Fruit fly (Drosophila melanogaster) whole organism, embryonic: ENCODE data around the gene Unc-115a.
A peak's percentile ranks its signal among the peaks of the same experiment; 100 is the strongest.

Experiments
- CG10147 ChIP-seq: fragments of 200-800 bp; sonication (Bioruptor generic); optimal IDR thresholded peaks from 2 replicates; lab custom pipeline; 2019; ENCODE audit warnings: missing biosample characterization, mild to moderate bottlenecking, missing genetic modification characterization, moderate library complexity
- CG11696 ChIP-seq: fragments of 200-800 bp; sonication (Bioruptor generic); IDR thresholded peaks from 2 replicates; pipeline ENCODE4 v1.3.6; 2022; ENCODE audit warnings: missing biosample characterization, missing genetic modification characterization
- CG12071 ChIP-seq: fragments of 200-800 bp; sonication (Bioruptor generic); optimal IDR thresholded peaks from 3 replicates; lab custom pipeline; 2018; ENCODE audit warnings: missing biosample characterization, mild to moderate bottlenecking, missing genetic modification characterization
- CG12942 ChIP-seq: fragments of 200-800 bp; sonication (Bioruptor generic); optimal IDR thresholded peaks from 3 replicates; lab custom pipeline; 2016; ENCODE audit warnings: missing biosample characterization, missing genetic modification characterization
- CG13123 ChIP-seq: fragments of 200-800 bp; sonication (Bioruptor generic); optimal IDR thresholded peaks from 2 replicates; lab custom pipeline; 2016; ENCODE audit warnings: missing biosample characterization, missing genetic modification characterization
- CG17568 ChIP-seq: fragments of 200-800 bp; sonication (Bioruptor generic); optimal IDR thresholded peaks from 2 replicates; lab custom pipeline; 2018; ENCODE audit warnings: missing biosample characterization, mild to moderate bottlenecking, missing genetic modification characterization, moderate library complexity
- CG17912 ChIP-seq: fragments of 200-800 bp; sonication (Bioruptor generic); optimal IDR thresholded peaks from 2 replicates; lab custom pipeline; 2018; ENCODE audit warnings: missing biosample characterization, mild to moderate bottlenecking, missing genetic modification characterization
- CG18764 ChIP-seq: fragments of 200-800 bp; sonication (Bioruptor generic); optimal IDR thresholded peaks from 3 replicates; lab custom pipeline; 2016; ENCODE audit warnings: missing biosample characterization, missing genetic modification characterization
- CG30020 ChIP-seq: fragments of 200-800 bp; optimal IDR thresholded peaks from 2 replicates; lab custom pipeline; 2019; ENCODE audit warnings: missing biosample characterization, mild to moderate bottlenecking, missing genetic modification characterization, moderate library complexity
- CG30403 ChIP-seq: fragments of 200-800 bp; sonication (Bioruptor generic); optimal IDR thresholded peaks from 3 replicates; lab custom pipeline; 2016; ENCODE audit warnings: missing biosample characterization, missing genetic modification characterization
- CG3065 ChIP-seq: fragments of 200-800 bp; sonication (Bioruptor generic); optimal IDR thresholded peaks from 2 replicates; lab custom pipeline; 2016; ENCODE audit warnings: missing biosample characterization, missing genetic modification characterization
- CG33557 ChIP-seq: fragments of 200-800 bp; sonication (Bioruptor generic); optimal IDR thresholded peaks from 2 replicates; lab custom pipeline; 2019; ENCODE audit warnings: missing biosample characterization, mild to moderate bottlenecking, missing genetic modification characterization, moderate library complexity
- CG43689 ChIP-seq: fragments of 200-800 bp; sonication (Bioruptor generic); IDR thresholded peaks from 2 replicates; pipeline ENCODE4 v1.3.6; 2022; ENCODE audit warnings: missing biosample characterization, missing genetic modification characterization
- CG6765 ChIP-seq: fragments of 200-800 bp; sonication (Bioruptor generic); optimal IDR thresholded peaks from 3 replicates; lab custom pipeline; 2017; ENCODE audit warnings: missing biosample characterization, mild to moderate bottlenecking, missing genetic modification characterization
- CG6813 ChIP-seq: fragments of 200-800 bp; sonication (Bioruptor generic); optimal IDR thresholded peaks from 2 replicates; lab custom pipeline; 2017; ENCODE audit warnings: missing biosample characterization, missing genetic modification characterization, mild to moderate bottlenecking, moderate library complexity, missing genetic modification reagents
- CG7271 ChIP-seq: fragments of 200-800 bp; sonication (Bioruptor generic); optimal IDR thresholded peaks from 2 replicates; lab custom pipeline; 2018; ENCODE audit warnings: missing biosample characterization, mild to moderate bottlenecking, missing genetic modification characterization, moderate library complexity
- CG7357 ChIP-seq: fragments of 200-800 bp; sonication (Bioruptor generic); IDR thresholded peaks from 3 replicates; pipeline ENCODE4 v1.3.6; 2022; ENCODE audit warnings: missing biosample characterization, missing genetic modification characterization
- CTCF ChIP-seq: fragments of 200-800 bp; sonication (Bioruptor generic); optimal IDR thresholded peaks from 2 replicates; lab custom pipeline; 2017; ENCODE audit warnings: missing biosample characterization, mild to moderate bottlenecking, missing genetic modification characterization, moderate library complexity
- Deaf1 ChIP-seq: fragments of 200-800 bp; optimal IDR thresholded peaks from 3 replicates; lab custom pipeline; 2019; ENCODE audit warnings: missing biosample characterization, mild to moderate bottlenecking, missing genetic modification characterization, moderate library complexity
- Dfd ChIP-seq, 2 experiments: fragments of >200 bp; optimal IDR thresholded peaks; 2 replicates each; lab custom pipeline; 2017; ENCODE audit warnings: missing biosample characterization in 2 of 2, missing genetic modification characterization in 2 of 2
- ERR ChIP-seq: fragments of 200-800 bp; sonication (Bioruptor generic); optimal IDR thresholded peaks from 2 replicates; lab custom pipeline; 2016; ENCODE audit warnings: missing biosample characterization, missing genetic modification characterization
- Ets97D ChIP-seq: fragments of 200-800 bp; sonication (Bioruptor generic); optimal IDR thresholded peaks from 3 replicates; lab custom pipeline; 2016; ENCODE audit warnings: missing biosample characterization, missing genetic modification characterization
- H2.0 ChIP-seq: fragments of 200-800 bp; sonication (Bioruptor generic); IDR thresholded peaks from 2 replicates; pipeline ENCODE4 v1.3.6; 2022; ENCODE audit warnings: missing biosample characterization, missing genetic modification characterization
- HLH54F ChIP-seq: fragments of 200-800 bp; sonication (Bioruptor generic); optimal IDR thresholded peaks from 3 replicates; lab custom pipeline; 2016; ENCODE audit warnings: missing biosample characterization, missing genetic modification characterization
- Hr39 ChIP-seq: fragments of >200 bp; optimal IDR thresholded peaks from 2 replicates; lab custom pipeline; 2017
- Lim3 ChIP-seq: fragments of 200-800 bp; sonication (Bioruptor generic); IDR thresholded peaks from 2 replicates; pipeline ENCODE4 v1.3.6; 2022; ENCODE audit warnings: missing biosample characterization, missing genetic modification characterization
- MBD-R2 ChIP-seq: fragments of 200-800 bp; sonication (Bioruptor generic); IDR thresholded peaks from 2 replicates; pipeline ENCODE4 v1.3.6; 2022; ENCODE audit warnings: missing biosample characterization, missing genetic modification characterization
- MTF-1 ChIP-seq: fragments of 200-800 bp; sonication (Bioruptor generic); optimal IDR thresholded peaks from 2 replicates; lab custom pipeline; 2018; ENCODE audit warnings: missing biosample characterization, mild to moderate bottlenecking, missing genetic modification characterization, borderline replicate concordance
- Neu2 ChIP-seq: fragments of 200-800 bp; sonication (Bioruptor generic); optimal IDR thresholded peaks from 3 replicates; lab custom pipeline; 2016; ENCODE audit warnings: missing biosample characterization, missing genetic modification characterization, borderline replicate concordance
- Nf-YC ChIP-seq: fragments of 200-800 bp; optimal IDR thresholded peaks from 3 replicates; lab custom pipeline; 2019; ENCODE audit warnings: missing biosample characterization, mild to moderate bottlenecking, missing genetic modification characterization, moderate library complexity
- Sox100B ChIP-seq: fragments of 200-800 bp; sonication (Bioruptor generic); optimal IDR thresholded peaks from 3 replicates; lab custom pipeline; 2018; ENCODE audit warnings: missing biosample characterization, mild to moderate bottlenecking, missing genetic modification characterization
- Stat92E ChIP-seq, 3 experiments: fragments of >200 bp in 2 of 3; fragments of 200-800 bp in 1 of 3; sonication (Bioruptor generic) in 1 of 3; optimal IDR thresholded peaks; 2 replicates each; lab custom pipeline; 2017 to 2019; ENCODE audit warnings: missing biosample characterization in 3 of 3, missing genetic modification characterization in 3 of 3, mild to moderate bottlenecking in 1 of 3, moderate library complexity in 1 of 3
- Xrp1 ChIP-seq: fragments of 200-800 bp; sonication (Bioruptor generic); IDR thresholded peaks from 2 replicates; pipeline ENCODE4 v1.3.6; 2022; ENCODE audit warnings: missing biosample characterization, missing genetic modification characterization
- ase ChIP-seq: fragments of 200-800 bp; sonication (Bioruptor generic); IDR thresholded peaks from 3 replicates; pipeline ENCODE4 v1.3.6; 2022; ENCODE audit warnings: missing biosample characterization, missing genetic modification characterization
- cas ChIP-seq: fragments of 200-800 bp; sonication (Bioruptor generic); IDR thresholded peaks from 2 replicates; pipeline ENCODE4 v1.3.6; 2022; ENCODE audit warnings: missing biosample characterization, missing genetic modification characterization
- eve ChIP-seq, 2 experiments: fragments of >200 bp; optimal IDR thresholded peaks; 2 replicates each; lab custom pipeline; 2017; ENCODE audit warnings: missing biosample characterization in 2 of 2, missing genetic modification characterization in 2 of 2
- fd64A ChIP-seq: fragments of 200-800 bp; sonication (Bioruptor generic); optimal IDR thresholded peaks from 3 replicates; lab custom pipeline; 2018; ENCODE audit warnings: missing biosample characterization, mild to moderate bottlenecking, missing genetic modification characterization
- gro ChIP-seq: fragments of 200-800 bp; sonication (Bioruptor generic); optimal IDR thresholded peaks from 2 replicates; lab custom pipeline; 2016; ENCODE audit warnings: missing biosample characterization, missing genetic modification characterization
- mam ChIP-seq: fragments of 200-800 bp; sonication (Bioruptor generic); optimal IDR thresholded peaks from 3 replicates; lab custom pipeline; 2016; ENCODE audit warnings: missing biosample characterization, missing genetic modification characterization
- mld ChIP-seq: fragments of 200-800 bp; sonication (Bioruptor generic); IDR thresholded peaks from 3 replicates; pipeline ENCODE4 v1.3.6; 2022; ENCODE audit warnings: missing biosample characterization, missing genetic modification characterization; ENCODE audit not compliant: partially characterized antibody
- odd ChIP-seq: fragments of 200-800 bp; sonication (Bioruptor generic); optimal IDR thresholded peaks from 2 replicates; lab custom pipeline; 2017; ENCODE audit warnings: missing biosample characterization, mild to moderate bottlenecking, missing genetic modification characterization
- pb ChIP-seq: fragments of 200-800 bp; sonication (Bioruptor generic); optimal IDR thresholded peaks from 3 replicates; lab custom pipeline; 2016; ENCODE audit warnings: missing biosample characterization, missing genetic modification characterization
- shn ChIP-seq: fragments of 200-800 bp; sonication (Bioruptor generic); optimal IDR thresholded peaks from 3 replicates; lab custom pipeline; 2016; ENCODE audit warnings: missing biosample characterization, missing genetic modification characterization
- sisA ChIP-seq: fragments of 200-800 bp; sonication (Bioruptor generic); IDR thresholded peaks from 2 replicates; pipeline ENCODE4 v1.3.6; 2022; ENCODE audit warnings: missing biosample characterization, missing genetic modification characterization
- sug ChIP-seq: fragments of 200-800 bp; optimal IDR thresholded peaks from 2 replicates; lab custom pipeline; 2019; ENCODE audit warnings: missing biosample characterization, mild to moderate bottlenecking, missing genetic modification characterization, moderate library complexity
- tx ChIP-seq: fragments of 200-800 bp; sonication (Bioruptor generic); optimal IDR thresholded peaks from 2 replicates; lab custom pipeline; 2016; ENCODE audit warnings: missing biosample characterization, missing genetic modification characterization
- usp ChIP-seq: fragments of >200 bp; optimal IDR thresholded peaks from 2 replicates; lab custom pipeline; 2017; ENCODE audit warnings: missing biosample characterization, missing genetic modification characterization
- vfl ChIP-seq: fragments of 200-800 bp; sonication (Bioruptor generic); optimal IDR thresholded peaks from 2 replicates; lab custom pipeline; 2016; ENCODE audit warnings: missing biosample characterization, missing genetic modification characterization
- wdn ChIP-seq: fragments of 200-800 bp; sonication (Bioruptor generic); IDR thresholded peaks from 2 replicates; pipeline ENCODE4 v1.3.6; 2022; ENCODE audit warnings: missing biosample characterization, missing genetic modification characterization
- wek ChIP-seq: fragments of 200-800 bp; sonication (Bioruptor generic); optimal IDR thresholded peaks from 3 replicates; lab custom pipeline; 2018; ENCODE audit warnings: missing biosample characterization, mild to moderate bottlenecking, missing genetic modification characterization, moderate library complexity
- z ChIP-seq: fragments of 200-800 bp; sonication (Bioruptor generic); IDR thresholded peaks from 3 replicates; pipeline ENCODE4 v1.3.6; 2022; ENCODE audit warnings: missing biosample characterization, missing genetic modification characterization
- zfh2 ChIP-seq: fragments of 200-800 bp; sonication (Bioruptor generic); optimal IDR thresholded peaks from 2 replicates; lab custom pipeline; 2016; ENCODE audit warnings: missing biosample characterization, missing genetic modification characterization

The Unc-115a gene

DNA sequence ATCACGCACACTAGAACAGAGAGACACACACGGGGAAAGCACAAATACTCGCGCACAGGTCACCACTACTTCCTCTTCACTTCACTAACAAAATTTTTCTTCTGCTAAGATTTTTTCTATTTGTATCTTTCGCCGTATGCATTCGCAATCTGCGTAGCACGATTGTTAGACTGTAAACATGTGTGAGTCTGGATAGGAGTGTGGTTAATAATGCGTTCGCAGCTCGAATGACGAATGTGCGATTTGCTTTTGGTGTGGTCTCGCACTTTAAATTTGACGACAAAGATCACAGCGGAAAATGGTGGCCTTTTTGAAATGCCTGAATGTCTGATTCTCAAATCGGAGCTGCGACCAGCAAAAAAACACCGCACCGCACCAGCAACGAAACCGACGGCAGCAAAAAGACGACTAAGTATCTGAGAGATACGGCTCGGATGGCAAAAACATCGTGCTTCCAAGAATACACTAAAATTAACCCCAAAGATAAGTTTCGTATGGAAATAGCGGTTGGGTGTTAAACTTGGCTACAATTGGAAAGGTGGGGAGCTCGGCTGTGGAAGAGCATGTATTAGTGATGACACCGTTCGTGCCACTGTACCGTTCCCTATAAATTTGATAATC, at the start of gene Unc-115a (continued):
- TF ChIP-seq zfh2 (GFP tag; lab: Kevin White, UChicago), result peak; percentile 54
- no peak for TF ChIP-seq CG43689 (GFP tag; lab: Robert Waterston, UW)
- TF ChIP-seq CG30403 (GFP tag; lab: Kevin White, UChicago), result peak; percentile 29
- TF ChIP-seq odd, result no peak
- no peak for TF ChIP-seq mld
- TF ChIP-seq Stat92E (GFP tag; optimal IDR thresholded peaks at IDR 0.05; lab: Kevin White, UChicago), result peak in 1 of 3 experiments; percentile 53
- peak; percentile 26 for TF ChIP-seq CG33557
- TF ChIP-seq eve (GFP tag; optimal IDR thresholded peaks at IDR 0.05; lab: Kevin White, UChicago), result no peak
- peak; percentile 96 for TF ChIP-seq Deaf1
- peak; percentile 73 for TF ChIP-seq gro (GFP tag; lab: Kevin White, UChicago)
- TF ChIP-seq tx (GFP tag; lab: Kevin White, UChicago), result peak; percentile 12
- TF ChIP-seq Nf-YC (tag; lab: Kevin White, UChicago), result peak; percentile 32
- no peak for TF ChIP-seq Xrp1 (GFP tag; lab: Robert Waterston, UW)
- no peak for TF ChIP-seq CG17568 (GFP tag; lab: Kevin White, UChicago)
- no peak for TF ChIP-seq CG12942 (GFP tag; lab: Kevin White, UChicago)
- no peak for TF ChIP-seq MBD-R2
- peak; percentile 69 for TF ChIP-seq pb
- TF ChIP-seq Hr39, result no peak
- TF ChIP-seq CG18764, result peak; percentile 20
- peak; percentile 39 for TF ChIP-seq vfl (GFP tag; lab: Kevin White, UChicago)
- TF ChIP-seq CG17912 (GFP tag; lab: Kevin White, UChicago), result peak; percentile 54
- peak; percentile 79 for TF ChIP-seq CTCF (GFP tag; lab: Kevin White, UChicago)
- TF ChIP-seq MTF-1 (GFP tag; lab: Kevin White, UChicago), result peak; percentile 52
- TF ChIP-seq CG30020 (tag; lab: Kevin White, UChicago), result peak; percentile 34
- no peak for TF ChIP-seq CG7271
- no peak for TF ChIP-seq sisA (GFP tag; lab: Robert Waterston, UW)
- peak; percentile 20 for TF ChIP-seq shn (GFP tag; lab: Kevin White, UChicago)
- no peak for TF ChIP-seq CG13123 (GFP tag; lab: Kevin White, UChicago)
- TF ChIP-seq CG6813 (GFP tag; lab: Kevin White, UChicago), result peak; percentile 54
- no peak for TF ChIP-seq CG7357 (GFP tag; lab: Robert Waterston, UW)
- no peak for TF ChIP-seq wdn (GFP tag; lab: Robert Waterston, UW)
- TF ChIP-seq Sox100B, result no peak
- TF ChIP-seq ERR (GFP tag; lab: Kevin White, UChicago), result peak; percentile 51
- TF ChIP-seq H2.0 (GFP tag; lab: Robert Waterston, UW), result no peak
- TF ChIP-seq Ets97D (GFP tag; lab: Kevin White, UChicago), result peak; percentile 92
- no peak for TF ChIP-seq CG3065 (GFP tag; lab: Kevin White, UChicago)
- no peak for TF ChIP-seq z (GFP tag; lab: Robert Waterston, UW)
- peak; percentile 36 for TF ChIP-seq wek (GFP tag; lab: Kevin White, UChicago)
- TF ChIP-seq sug (tag; lab: Kevin White, UChicago), result peak; percentile 41
- TF ChIP-seq cas (GFP tag; lab: Robert Waterston, UW), result no peak
- TF ChIP-seq Dfd (GFP tag; optimal IDR thresholded peaks at IDR 0.05; lab: Kevin White, UChicago), result no peak
- peak; percentile 19 for TF ChIP-seq CG6765
- TF ChIP-seq CG11696 (GFP tag; lab: Robert Waterston, UW), result no peak
- TF ChIP-seq Lim3, result no peak
- no peak for TF ChIP-seq fd64A (GFP tag; lab: Kevin White, UChicago)
- TF ChIP-seq usp (GFP tag; lab: Kevin White, UChicago), result no peak
- TF ChIP-seq CG12071 (GFP tag; lab: Kevin White, UChicago), result no peak
- TF ChIP-seq HLH54F (GFP tag; lab: Kevin White, UChicago), result peak; percentile 59
- TF ChIP-seq mam (GFP tag; lab: Kevin White, UChicago), result peak; percentile 37
- peak; percentile 60 for TF ChIP-seq CG10147 (GFP tag; lab: Kevin White, UChicago)
- TF ChIP-seq ase (GFP tag; lab: Robert Waterston, UW), result no peak
- TF ChIP-seq Neu2 (GFP tag; lab: Kevin White, UChicago), result no peak
